Worm (Caenorhabditis elegans): ENCODE measurements around the gene Y56A3A.2.
A peak's percentile ranks its signal among the peaks of the same experiment; 100 is the strongest.
"Not testable (repeated sequence)": the region's sequence is repeated elsewhere in the genome, so short reads cannot be mapped to it uniquely, and the experiment has no call there.

The Y56A3A.2 gene

ce11 chrIII:11896652-11897051, 34.6 kb upstream of the Y56A3A.2 start:
- TF ChIP-seq nfya-1 (tag; optimal IDR thresholded peaks at IDR 0.05; ENCODE audit: insufficient read depth) (peak; percentile 57), egl-27 (tag; optimal IDR thresholded peaks at IDR 0.05) (no peak)

ce11 chrIII:11895504-11895903, 33.5 kb upstream of the Y56A3A.2 start:
- TF ChIP-seq lin-15B (tag; optimal IDR thresholded peaks at IDR 0.05) = no peak
- no peak for TF ChIP-seq sea-2 (GFP tag; optimal IDR thresholded peaks at IDR 0.05)
- TF ChIP-seq nfya-1 (tag; optimal IDR thresholded peaks at IDR 0.05; ENCODE audit: insufficient read depth) = peak; percentile 70
- no peak for TF ChIP-seq ceh-9 (tag; optimal IDR thresholded peaks at IDR 0.05)
- no peak for TF ChIP-seq egl-27 (tag; optimal IDR thresholded peaks at IDR 0.05)

ce11 chrIII:11892939-11893338, 30.9 kb upstream of the Y56A3A.2 start, which contains the start of gene Y56A3A.41:
Gene Y56A3A.41, minus strand, starts transcription at chrIII:11893039.
- TF ChIP-seq unc-39 (tag; optimal IDR thresholded peaks at IDR 0.05) = no peak
- no peak for TF ChIP-seq lin-15B (tag; optimal IDR thresholded peaks at IDR 0.05)
- no peak for TF ChIP-seq nhr-67 (tag; optimal IDR thresholded peaks at IDR 0.05)
- TF ChIP-seq egl-27 (tag; optimal IDR thresholded peaks at IDR 0.05) = no peak
- no peak for TF ChIP-seq fkh-2 (tag; optimal IDR thresholded peaks at IDR 0.05)
- no peak for TF ChIP-seq elt-3 (tag; optimal IDR thresholded peaks at IDR 0.05)
- TF ChIP-seq ceh-82 (tag; optimal IDR thresholded peaks at IDR 0.05) = no peak
- no peak for TF ChIP-seq zag-1 (tag; optimal IDR thresholded peaks at IDR 0.05)
- TF ChIP-seq nhr-28 (tag; optimal IDR thresholded peaks at IDR 0.05) = no peak
- TF ChIP-seq nhr-77 (tag; optimal IDR thresholded peaks at IDR 0.05) = no peak
- no peak for TF ChIP-seq mml-1 (tag; optimal IDR thresholded peaks at IDR 0.05)
- no peak for TF ChIP-seq pqm-1 (tag; optimal IDR thresholded peaks at IDR 0.05)
- TF ChIP-seq elt-2 (tag; optimal IDR thresholded peaks at IDR 0.05) = no peak
- no peak for TF ChIP-seq mdl-1 (tag; optimal IDR thresholded peaks at IDR 0.05)

- TF ChIP-seq nhr-67 (tag; optimal IDR thresholded peaks at IDR 0.05) = no peak
- no peak for TF ChIP-seq nhr-25 (tag; optimal IDR thresholded peaks at IDR 0.05)
- TF ChIP-seq fkh-10 (GFP tag; optimal IDR thresholded peaks at IDR 0.05) = no peak
- TF ChIP-seq ceh-9 (tag; optimal IDR thresholded peaks at IDR 0.05) = no peak
- no peak for TF ChIP-seq nhr-77 (tag; optimal IDR thresholded peaks at IDR 0.05)
- no peak for TF ChIP-seq pha-4 (tag; optimal IDR thresholded peaks at IDR 0.05)
These were observed 29.3 kb upstream of the Y56A3A.2 start, which contains the start of gene faah-5 for ce11 chrIII:11891335-11891734. Gene faah-5, minus strand, starts transcription at chrIII:11891435.

ce11 chrIII:11883694-11884093, 21.6 kb upstream of the Y56A3A.2 start, which contains the start of gene fbxb-22:
Gene fbxb-22, minus strand, starts transcription at chrIII:11883754.
- TF ChIP-seq lin-15B, ceh-82, nhr-23 (tag; optimal IDR thresholded peaks at IDR 0.05): not testable (repeated sequence)

ce11 chrIII:11881549-11881948, 19.5 kb upstream of the Y56A3A.2 start:
- TF ChIP-seq fos-1 (tag; optimal IDR thresholded peaks at IDR 0.05) (no peak), pqm-1 (tag; optimal IDR thresholded peaks at IDR 0.05) (peak; percentile 67), ceh-82 (tag; optimal IDR thresholded peaks at IDR 0.05) (no peak), ceh-28 (tag; optimal IDR thresholded peaks at IDR 0.05) (no peak), pha-4 (tag; optimal IDR thresholded peaks at IDR 0.05) (peak; percentile 45), ceh-16 (tag; optimal IDR thresholded peaks at IDR 0.05) (no peak), elt-2 (tag; optimal IDR thresholded peaks at IDR 0.05) (peak; percentile 85), ama-1 (optimal IDR thresholded peaks at IDR 0.05) (no peak), unc-39 (tag; optimal IDR thresholded peaks at IDR 0.05) (no peak)

ce11 chrIII:11878751-11879150, 16.7 kb upstream of the Y56A3A.2 start, which contains the start of gene Y56A3A.6:
Gene Y56A3A.6, minus strand, starts transcription at chrIII:11878803.
- TF ChIP-seq pha-4 (tag; optimal IDR thresholded peaks at IDR 0.05) (peak; percentile 1), nhr-23 (tag; optimal IDR thresholded peaks at IDR 0.05) (no peak), nhr-28 (tag; optimal IDR thresholded peaks at IDR 0.05) (no peak), egl-5 (tag; optimal IDR thresholded peaks at IDR 0.05) (no peak), ama-1 (optimal IDR thresholded peaks at IDR 0.05) (no peak), unc-39 (tag; optimal IDR thresholded peaks at IDR 0.05) (no peak), nhr-11 (tag; optimal IDR thresholded peaks at IDR 0.05) (no peak), ceh-82 (tag; optimal IDR thresholded peaks at IDR 0.05) (no peak), R02D3.7 (tag; optimal IDR thresholded peaks at IDR 0.05) (no peak), daf-12 (tag; optimal IDR thresholded peaks at IDR 0.05) (no peak), nhr-67 (tag; optimal IDR thresholded peaks at IDR 0.05) (no peak), nhr-76 (tag; optimal IDR thresholded peaks at IDR 0.05) (no peak), sea-2 (GFP tag; optimal IDR thresholded peaks at IDR 0.05) (no peak), ZK546.5 (tag; optimal IDR thresholded peaks at IDR 0.05) (no peak), hmg-11 (tag; optimal IDR thresholded peaks at IDR 0.05) (no peak), elt-2 (tag; optimal IDR thresholded peaks at IDR 0.05) (peak; percentile 79), ceh-28 (tag; optimal IDR thresholded peaks at IDR 0.05) (no peak), nfya-1 (tag; optimal IDR thresholded peaks at IDR 0.05; ENCODE audit: insufficient read depth) (no peak), elt-1 (tag; optimal IDR thresholded peaks at IDR 0.05) (no peak), tbx-2 (tag; optimal IDR thresholded peaks at IDR 0.05) (no peak), pqm-1 (tag; optimal IDR thresholded peaks at IDR 0.05) (peak; percentile 55), mml-1 (tag; optimal IDR thresholded peaks at IDR 0.05) (no peak)
